Worm (Caenorhabditis elegans) whole organism, young adult: ENCODE measurements around the gene M03A1.8.
"Not testable (repeated sequence)": the region's sequence is repeated elsewhere in the genome, so short reads cannot be mapped to it uniquely, and the experiment has no call there.

ENCODE experiments used
- K12H6.12 ChIP-seq: fragments of 200-800 bp; sonication (Bioruptor generic); optimal IDR thresholded peaks from 2 replicates; lab custom pipeline; 2018; ENCODE audit warnings: mild to moderate bottlenecking, missing genetic modification characterization, missing compliant biosample characterization
- ama-1 ChIP-seq, 3 experiments: fragments of 150-350 bp in 1 of 3; sonication (generic microtip) in 2 of 3; optimal IDR thresholded peaks; 2 replicates each; lab custom pipeline; 2014 to 2018; ENCODE audit warnings: missing biosample characterization in 2 of 3, missing genetic modification characterization in 2 of 3, missing genetic modification reagents in 2 of 3
- attf-6 ChIP-seq: fragments of 200-800 bp; sonication (Bioruptor generic); IDR thresholded peaks from 2 replicates; pipeline ENCODE4 v1.3.6; 2022; ENCODE audit warnings: missing genetic modification reagents, missing genetic modification characterization, missing compliant biosample characterization
- dox-1 ChIP-seq: fragments of 200-800 bp; sonication (Bioruptor generic); IDR thresholded peaks from 2 replicates; pipeline ENCODE4 v1.3.6; 2022; ENCODE audit warnings: missing genetic modification reagents, missing genetic modification characterization, missing compliant biosample characterization
- lag-1 ChIP-seq: fragments of 200-800 bp; sonication (Bioruptor generic); IDR thresholded peaks from 2 replicates; pipeline ENCODE4 v1.3.6; 2022; ENCODE audit warnings: missing genetic modification reagents, missing genetic modification characterization, missing compliant biosample characterization
- nfya-1 ChIP-seq: sonication (generic microtip); optimal IDR thresholded peaks from 2 replicates; lab custom pipeline; 2017; ENCODE audit warnings: antibody characterized with exemption, missing compliant biosample characterization, missing genetic modification characterization, borderline replicate concordance; ENCODE audit not compliant: insufficient read depth
- nhr-90 ChIP-seq: sonication (generic microtip); optimal IDR thresholded peaks from 2 replicates; lab custom pipeline; 2016; ENCODE audit warnings: missing genotype, mild to moderate bottlenecking, missing genetic modification characterization, missing compliant biosample characterization
- pha-4 ChIP-seq: fragments of 150-350 bp; sonication (generic microtip); optimal IDR thresholded peaks from 2 replicates; lab custom pipeline; 2014; ENCODE audit warnings: missing biosample characterization, missing genetic modification reagents, missing genetic modification characterization
- rcor-1 ChIP-seq: fragments of 200-800 bp; sonication (Bioruptor generic); IDR thresholded peaks from 2 replicates; pipeline ENCODE4 v1.3.6; 2022; ENCODE audit warnings: missing genetic modification reagents, missing genetic modification characterization, missing compliant biosample characterization
- rec-8 ChIP-seq, 2 experiments: sonication (generic microtip); optimal IDR thresholded peaks; 2 replicates each; lab custom pipeline; 2016; ENCODE audit warnings: mild to moderate bottlenecking in 2 of 2, missing genetic modification characterization in 2 of 2, missing genetic modification reagents in 2 of 2, missing genotype in 2 of 2, missing biosample characterization in 1 of 2, missing compliant biosample characterization in 1 of 2, moderate library complexity in 1 of 2
- unc-62 ChIP-seq: fragments of 150-350 bp; optimal IDR thresholded peaks from 2 replicates; lab custom pipeline; 2014; ENCODE audit warnings: missing biosample characterization, missing genetic modification reagents, missing genetic modification characterization

DNA sequence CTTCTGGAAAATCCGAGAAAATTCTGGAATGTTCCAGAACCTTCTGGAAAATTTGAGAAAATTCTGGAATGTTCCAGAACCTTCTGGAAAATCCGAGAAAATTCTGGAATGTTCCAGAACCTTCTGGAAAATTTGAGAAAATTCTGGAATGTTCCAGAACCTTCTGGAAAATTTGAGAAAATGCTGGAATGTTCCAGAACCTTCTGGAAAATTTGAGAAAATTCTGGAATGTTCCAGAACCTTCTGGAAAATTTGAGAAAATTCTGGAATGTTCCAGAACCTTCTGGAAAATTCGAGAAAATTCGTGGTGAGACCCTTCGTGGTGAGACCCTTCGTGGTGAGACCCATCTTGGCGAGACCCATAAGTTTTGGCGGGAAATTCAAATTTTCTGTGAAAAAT, 5.5 kb upstream of the M03A1.8 start:
- TF ChIP-seq attf-6 (GFP tag; lab: Robert Waterston, UW); rcor-1 (GFP tag; lab: Robert Waterston, UW); nfya-1 (tag; lab: Kevin White, UChicago); dox-1 (GFP tag; lab: Robert Waterston, UW); ama-1 (optimal IDR thresholded peaks at IDR 0.05; lab: Kevin White, UChicago); ama-1 (GFP tag; optimal IDR thresholded peaks at IDR 0.05; lab: Kevin White, UChicago); pha-4 (tag; lab: Kevin White, UChicago); K12H6.12 (tag; lab: Kevin White, UChicago); nhr-90 (tag; lab: Kevin White, UChicago); lag-1 (GFP tag; lab: Robert Waterston, UW); rec-8 (tag; optimal IDR thresholded peaks at IDR 0.05; lab: Kevin White, UChicago); unc-62 (GFP tag; lab: Kevin White, UChicago): not testable (repeated sequence)
